Worm (Caenorhabditis elegans) whole organism, midembryonic: Measurements from ENCODE around the gene sdf-9.

Experiments used
- T22C8.4 ChIP-seq: fragments of 200-800 bp; sonication (Bioruptor generic); IDR thresholded peaks from 2 replicates; pipeline ENCODE4 v1.3.6; 2022; ENCODE audit warnings: missing genetic modification characterization, missing compliant biosample characterization
- cog-1 ChIP-seq: sonication (generic microtip); optimal IDR thresholded peaks from 2 replicates; lab custom pipeline; 2016; ENCODE audit warnings: missing genetic modification characterization, missing compliant biosample characterization
- flt-1 ChIP-seq: fragments of 200-800 bp; sonication (Bioruptor generic); IDR thresholded peaks from 2 replicates; pipeline ENCODE4 v1.3.6; 2022; ENCODE audit warnings: missing genetic modification characterization, missing compliant biosample characterization
- klf-2 ChIP-seq: fragments of 200-800 bp; sonication (Bioruptor generic); conservative IDR thresholded peaks from 2 replicates; pipeline ENCODE4 v1.3.6; 2022; ENCODE audit warnings: missing genetic modification reagents, missing genetic modification characterization, missing compliant biosample characterization
- med-1 ChIP-seq: sonication (generic microtip); optimal IDR thresholded peaks from 2 replicates; lab custom pipeline; 2017; ENCODE audit warnings: missing genetic modification characterization, mild to moderate bottlenecking, missing compliant biosample characterization, antibody characterized with exemption, missing genetic modification reagents; ENCODE audit not compliant: insufficient read depth
- ref-1 ChIP-seq: fragments of 200-800 bp; sonication (Bioruptor generic); conservative IDR thresholded peaks from 2 replicates; pipeline ENCODE4 v1.3.6; 2022; ENCODE audit warnings: missing genetic modification reagents, missing genetic modification characterization, missing compliant biosample characterization
- tab-1 ChIP-seq: fragments of 200-800 bp; sonication (Bioruptor generic); IDR thresholded peaks from 2 replicates; pipeline ENCODE4 v1.3.6; 2022; ENCODE audit warnings: missing genetic modification characterization, missing compliant biosample characterization
- ztf-23 ChIP-seq: fragments of 200-800 bp; sonication (Bioruptor generic); IDR thresholded peaks from 2 replicates; pipeline ENCODE4 v1.3.6; 2022; ENCODE audit warnings: missing genetic modification reagents, missing genetic modification characterization, missing compliant biosample characterization

DNA sequence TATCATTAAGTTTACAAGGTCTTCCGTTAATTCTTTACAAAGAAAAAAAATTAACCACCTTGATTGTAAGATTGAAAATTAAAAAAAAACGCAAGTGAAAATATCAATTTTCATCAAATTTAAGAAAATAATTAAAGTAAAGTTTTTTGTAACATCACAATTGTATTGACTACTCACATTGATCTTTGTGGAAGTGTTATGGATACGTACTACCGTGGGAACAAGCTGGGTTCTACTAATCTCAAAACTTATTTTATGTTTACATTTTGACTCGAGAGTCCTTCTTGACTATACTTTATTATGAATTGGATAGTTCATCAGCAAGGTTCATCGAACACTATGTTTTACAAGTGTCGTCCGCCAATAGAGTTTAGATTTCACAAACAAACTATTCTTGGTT lies 31.5 kb downstream of the sdf-9 start, which contains the start of gene num-1:
- TF ChIP-seq klf-2 (GFP tag; lab: Robert Waterston, UW) (no peak), flt-1 (GFP tag; lab: Robert Waterston, UW) (no peak), med-1 (GFP tag; lab: Kevin White, UChicago) (no peak), tab-1 (GFP tag; lab: Robert Waterston, UW) (no peak), T22C8.4 (no peak), cog-1 (tag; lab: Kevin White, UChicago) (no peak), ref-1 (GFP tag; lab: Robert Waterston, UW) (no peak), ztf-23 (GFP tag; lab: Robert Waterston, UW) (no peak)
